Fruit fly (Drosophila melanogaster) whole organism, embryonic: ENCODE measurements around the gene CG10477.

Experiments
- CG17328 ChIP-seq: fragments of 200-800 bp; sonication (Bioruptor generic); IDR thresholded peaks from 2 replicates; pipeline ENCODE4 v1.3.6; 2022; ENCODE audit warnings: missing biosample characterization, missing genetic modification characterization
- CG6765 ChIP-seq: fragments of 200-800 bp; sonication (Bioruptor generic); optimal IDR thresholded peaks from 3 replicates; lab custom pipeline; 2017; ENCODE audit warnings: missing biosample characterization, mild to moderate bottlenecking, missing genetic modification characterization
- HLH4C ChIP-seq: fragments of 200-800 bp; sonication (Bioruptor generic); IDR thresholded peaks from 3 replicates; pipeline ENCODE4 v1.3.6; 2022; ENCODE audit warnings: missing biosample characterization, missing genetic modification characterization; ENCODE audit not compliant: partially characterized antibody
- Max ChIP-seq: fragments of 200-800 bp; sonication (Bioruptor generic); optimal IDR thresholded peaks from 2 replicates; lab custom pipeline; 2016; ENCODE audit warnings: missing biosample characterization, mild to moderate bottlenecking, missing genetic modification characterization
- Oaz ChIP-seq: fragments of 200-800 bp; sonication (Bioruptor generic); IDR thresholded peaks from 2 replicates; pipeline ENCODE4 v1.3.6; 2022; ENCODE audit warnings: missing biosample characterization, missing genetic modification characterization
- Oli ChIP-seq: fragments of 200-800 bp; sonication (Bioruptor generic); optimal IDR thresholded peaks from 2 replicates; lab custom pipeline; 2018; ENCODE audit warnings: missing biosample characterization, mild to moderate bottlenecking, missing genetic modification characterization, moderate library complexity
- Xrp1 ChIP-seq: fragments of 200-800 bp; sonication (Bioruptor generic); IDR thresholded peaks from 2 replicates; pipeline ENCODE4 v1.3.6; 2022; ENCODE audit warnings: missing biosample characterization, missing genetic modification characterization
- dpn ChIP-seq, 2 experiments: fragments of 200-800 bp; sonication (Bioruptor generic); optimal IDR thresholded peaks; 3 replicates each; lab custom pipeline; 2016; ENCODE audit warnings: missing biosample characterization in 2 of 2, missing genetic modification characterization in 2 of 2
- hb ChIP-seq: fragments of 200-800 bp; sonication (Bioruptor generic); IDR thresholded peaks from 3 replicates; pipeline ENCODE4 v1.3.6; 2022; ENCODE audit warnings: missing biosample characterization, missing genetic modification characterization; ENCODE audit not compliant: partially characterized antibody
- insv ChIP-seq, 2 experiments: fragments of 200-800 bp; sonication (Bioruptor generic); optimal IDR thresholded peaks; 3 replicates each; lab custom pipeline; 2016 to 2018; ENCODE audit warnings: missing biosample characterization in 2 of 2, missing genetic modification characterization in 2 of 2
- luna ChIP-seq: fragments of 200-800 bp; sonication (Bioruptor generic); optimal IDR thresholded peaks from 2 replicates; lab custom pipeline; 2016; ENCODE audit warnings: missing biosample characterization, missing genetic modification characterization
- pho ChIP-seq: fragments of 200-800 bp; sonication (Bioruptor generic); optimal IDR thresholded peaks from 2 replicates; lab custom pipeline; 2016; ENCODE audit warnings: missing biosample characterization, missing genetic modification characterization
- row ChIP-seq: fragments of 200-800 bp; sonication (Bioruptor generic); IDR thresholded peaks from 3 replicates; pipeline ENCODE4 v1.3.6; 2022; ENCODE audit warnings: missing biosample characterization, missing genetic modification characterization
- tll ChIP-seq, 2 experiments: fragments of 200-800 bp in 1 of 2; fragments of >200 bp in 1 of 2; sonication (Bioruptor generic) in 1 of 2; optimal IDR thresholded peaks; 2 replicates each; lab custom pipeline; 2017 to 2019; ENCODE audit warnings: missing biosample characterization in 2 of 2, missing genetic modification characterization in 2 of 2, mild to moderate bottlenecking in 1 of 2, moderate library complexity in 1 of 2

DNA sequence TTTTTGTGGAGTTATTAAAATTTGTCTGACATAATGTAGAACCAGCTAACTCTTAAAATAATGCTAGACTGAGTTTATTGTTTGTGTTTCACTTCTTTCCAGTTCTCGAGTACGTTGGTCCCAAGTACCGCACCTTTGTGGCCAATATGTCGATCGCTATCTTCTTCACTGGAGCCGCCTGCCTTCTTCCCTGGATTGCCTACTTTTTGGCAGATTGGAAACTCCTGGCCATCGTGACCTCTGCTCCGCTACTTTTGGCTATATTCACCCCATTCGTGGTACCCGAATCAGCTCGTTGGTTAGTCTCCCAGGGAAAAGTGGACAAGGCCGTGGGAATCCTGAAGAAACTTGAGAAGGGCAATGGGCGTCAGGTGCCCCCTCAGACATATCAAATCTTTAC is 35.7 kb upstream of the CG10477 start:
- TF ChIP-seq HLH4C (GFP tag; lab: Robert Waterston, UW) (no peak), dpn (GFP tag; optimal IDR thresholded peaks at IDR 0.05; lab: Kevin White, UChicago) (no peak), hb (GFP tag; lab: Robert Waterston, UW) (no peak), row (GFP tag; lab: Robert Waterston, UW) (no peak), pho (GFP tag; lab: Kevin White, UChicago) (no peak), Oaz (no peak), CG17328 (no peak), luna (GFP tag; lab: Kevin White, UChicago) (no peak), Oli (tag; lab: Kevin White, UChicago) (no peak), insv (GFP tag; optimal IDR thresholded peaks at IDR 0.05; lab: Kevin White, UChicago) (no peak), CG6765 (no peak), tll (GFP tag; optimal IDR thresholded peaks at IDR 0.05; lab: Kevin White, UChicago) (no peak), Max (GFP tag; lab: Kevin White, UChicago) (no peak), Xrp1 (no peak)
